Worm (Caenorhabditis elegans) whole organism, early embryonic: ENCODE data around the gene nhr-256.

Experiments used
- aly-1 ChIP-seq: sonication (generic microtip); optimal IDR thresholded peaks from 2 replicates; lab custom pipeline; 2016; ENCODE audit warnings: missing genetic modification characterization, missing compliant biosample characterization
- ama-1 ChIP-seq: fragments of 150-350 bp; optimal IDR thresholded peaks from 2 replicates; lab custom pipeline; 2014
- ceh-13 ChIP-seq: fragments of 200-800 bp; sonication (Bioruptor generic); optimal IDR thresholded peaks from 2 replicates; lab custom pipeline; 2018; ENCODE audit warnings: mild to moderate bottlenecking, missing genetic modification characterization, missing compliant biosample characterization
- ceh-36 ChIP-seq: sonication (generic microtip); optimal IDR thresholded peaks from 2 replicates; lab custom pipeline; 2016; ENCODE audit warnings: missing genetic modification characterization, inconsistent platforms, missing compliant biosample characterization
- pes-1 ChIP-seq: fragments of 200-800 bp; sonication (Bioruptor generic); IDR thresholded peaks from 2 replicates; pipeline ENCODE4 v1.3.6; 2022; ENCODE audit warnings: missing genetic modification reagents, missing genetic modification characterization, missing compliant biosample characterization
- tbx-11 ChIP-seq: fragments of 200-800 bp; sonication (Bioruptor generic); IDR thresholded peaks from 2 replicates; pipeline ENCODE4 v1.3.6; 2022; ENCODE audit warnings: missing genetic modification characterization, missing compliant biosample characterization

- TF ChIP-seq ceh-36 (tag; lab: Kevin White, UChicago) (no peak), pes-1 (GFP tag; lab: Robert Waterston, UW) (no peak), tbx-11 (GFP tag; lab: Robert Waterston, UW) (no peak), ama-1 (lab: Kevin White, UChicago) (no peak), aly-1 (tag; lab: Kevin White, UChicago) (no peak), ceh-13 (no peak)
Observed at ce11 chrV:1708441-1708840, 35.1 kb upstream of the nhr-256 start, which contains the start of gene srw-99.
